Worm (Caenorhabditis elegans): ENCODE data around the gene eif-2Bepsilon.
A peak's percentile ranks its signal among the peaks of the same experiment; 100 is the strongest.

The eif-2Bepsilon gene

ce11 chrII:8630088-8630487, 31.6 kb upstream of the eif-2Bepsilon start, which contains the start of gene T22C8.6:
Gene T22C8.6 (minus strand): TSS chrII:8630281.
- no peak for TF ChIP-seq lin-38 (GFP tag; IDR thresholded peaks at IDR 0.05)
- TF ChIP-seq hlh-30 (tag; optimal IDR thresholded peaks at IDR 0.05; ENCODE audit: insufficient read depth): peak; percentile 45
- no peak for TF ChIP-seq ceh-62 (tag; optimal IDR thresholded peaks at IDR 0.05)
- peak; percentile 16 for TF ChIP-seq nhr-28 (tag; optimal IDR thresholded peaks at IDR 0.05)
- TF ChIP-seq pha-4 (GFP tag; IDR thresholded peaks at IDR 0.05): no peak
- TF ChIP-seq pha-4 (tag; optimal IDR thresholded peaks at IDR 0.05): no peak
- TF ChIP-seq F49E8.2 (tag; optimal IDR thresholded peaks at IDR 0.05; ENCODE audit: borderline replicate concordance): no peak
- no peak for TF ChIP-seq nhr-76 (tag; optimal IDR thresholded peaks at IDR 0.05)
- peak; percentile 5 for TF ChIP-seq mxl-3 (GFP tag; optimal IDR thresholded peaks at IDR 0.05)
- TF ChIP-seq egl-43 (GFP tag; IDR thresholded peaks at IDR 0.05): no peak
- no peak for TF ChIP-seq jun-1 (tag; optimal IDR thresholded peaks at IDR 0.05)

- TF ChIP-seq arid-1 (GFP tag; conservative IDR thresholded peaks at IDR 0.05) (0 out of 2 replicates have a peak, but pooled peaks have one; percentile 13), lim-7 (GFP tag; IDR thresholded peaks at IDR 0.05) (0 out of 2 replicates have a peak, but pooled peaks have one; percentile 30), snpc-1.2 (GFP tag; IDR thresholded peaks at IDR 0.05) (no peak)
These were observed 29.9 kb upstream of the eif-2Bepsilon start for ce11 chrII:8631766-8632165.

- TF ChIP-seq lir-3 (tag; optimal IDR thresholded peaks at IDR 0.05) (no peak), R02D3.7 (tag; optimal IDR thresholded peaks at IDR 0.05) (no peak), nhr-25 (tag; optimal IDR thresholded peaks at IDR 0.05; ENCODE audit: borderline replicate concordance, insufficient read depth) (no peak), ceh-62 (tag; optimal IDR thresholded peaks at IDR 0.05) (no peak), lin-29 (GFP tag; IDR thresholded peaks at IDR 0.05) (no peak), duxl-1 (tag; optimal IDR thresholded peaks at IDR 0.05; ENCODE audit: poor library complexity) (no peak), mdt-29 (GFP tag; IDR thresholded peaks at IDR 0.05) (no peak), ceh-82 (tag; optimal IDR thresholded peaks at IDR 0.05) (no peak), nhr-10 (tag; optimal IDR thresholded peaks at IDR 0.05) (no peak), rbr-2 (tag; optimal IDR thresholded peaks at IDR 0.05) (no peak), lim-7 (GFP tag; IDR thresholded peaks at IDR 0.05) (no peak), Y105C5A.15 (GFP tag; IDR thresholded peaks at IDR 0.05) (no peak), zfp-2 (tag; optimal IDR thresholded peaks at IDR 0.05) (no peak), nhr-102 (tag; optimal IDR thresholded peaks at IDR 0.05) (no peak), mxl-3 (GFP tag; optimal IDR thresholded peaks at IDR 0.05) (no peak), nhr-41 (GFP tag; IDR thresholded peaks at IDR 0.05) (no peak)
These were observed 27.3 kb upstream of the eif-2Bepsilon start, which contains the start of gene cutl-12 for ce11 chrII:8634386-8634785. Gene cutl-12 (minus strand): TSS chrII:8634486.

- no peak for TF ChIP-seq unc-39 (tag; optimal IDR thresholded peaks at IDR 0.05)
- no peak for TF ChIP-seq hmg-1.1 (GFP tag; IDR thresholded peaks at IDR 0.05)
- no peak for TF ChIP-seq rbr-2 (tag; optimal IDR thresholded peaks at IDR 0.05)
- no peak for TF ChIP-seq ceh-32 (tag; optimal IDR thresholded peaks at IDR 0.05; ENCODE audit: poor library complexity)
- no peak for TF ChIP-seq snpc-1.2 (GFP tag; IDR thresholded peaks at IDR 0.05)
- no peak for TF ChIP-seq lin-15B (tag; optimal IDR thresholded peaks at IDR 0.05)
- TF ChIP-seq unc-130 (GFP tag; optimal IDR thresholded peaks at IDR 0.05): no peak
- TF ChIP-seq Y105C5A.15 (GFP tag; IDR thresholded peaks at IDR 0.05): no peak
- no peak for TF ChIP-seq arid-1 (GFP tag; conservative IDR thresholded peaks at IDR 0.05)
- TF ChIP-seq lin-29 (GFP tag; IDR thresholded peaks at IDR 0.05): no peak
- TF ChIP-seq madf-5 (GFP tag; IDR thresholded peaks at IDR 0.05): no peak
- TF ChIP-seq lin-38 (GFP tag; IDR thresholded peaks at IDR 0.05): no peak
- no peak for TF ChIP-seq lsy-2 (tag; optimal IDR thresholded peaks at IDR 0.05)
- TF ChIP-seq daf-8 (GFP tag; IDR thresholded peaks at IDR 0.05): no peak
- no peak for TF ChIP-seq ceh-82 (tag; optimal IDR thresholded peaks at IDR 0.05)
- no peak for TF ChIP-seq R02D3.7 (tag; optimal IDR thresholded peaks at IDR 0.05)
- TF ChIP-seq ZK337.2 (GFP tag; IDR thresholded peaks at IDR 0.05): no peak
These were observed 24.1 kb upstream of the eif-2Bepsilon start, which contains the start of gene vab-9 for ce11 chrII:8637615-8638014. Gene vab-9 (minus strand): TSS chrII:8637715.
